Worm (Caenorhabditis elegans) whole organism, L4/young adult: Measurements from ENCODE around the gene athp-1.

Experiments
- W03F9.2 ChIP-seq: fragments of 150-350 bp; optimal IDR thresholded peaks from 2 replicates; lab custom pipeline; 2014; ENCODE audit warnings: missing biosample characterization, missing genetic modification characterization
- dao-5 ChIP-seq: sonication (generic microtip); optimal IDR thresholded peaks from 2 replicates; lab custom pipeline; 2016; ENCODE audit warnings: missing genotype, missing genetic modification characterization, moderate library complexity, missing compliant biosample characterization
- him-1 ChIP-seq: sonication (generic microtip); optimal IDR thresholded peaks from 2 replicates; lab custom pipeline; 2016; ENCODE audit warnings: missing genotype, missing genetic modification reagents, missing genetic modification characterization, missing compliant biosample characterization

athp-1 gene

DNA sequence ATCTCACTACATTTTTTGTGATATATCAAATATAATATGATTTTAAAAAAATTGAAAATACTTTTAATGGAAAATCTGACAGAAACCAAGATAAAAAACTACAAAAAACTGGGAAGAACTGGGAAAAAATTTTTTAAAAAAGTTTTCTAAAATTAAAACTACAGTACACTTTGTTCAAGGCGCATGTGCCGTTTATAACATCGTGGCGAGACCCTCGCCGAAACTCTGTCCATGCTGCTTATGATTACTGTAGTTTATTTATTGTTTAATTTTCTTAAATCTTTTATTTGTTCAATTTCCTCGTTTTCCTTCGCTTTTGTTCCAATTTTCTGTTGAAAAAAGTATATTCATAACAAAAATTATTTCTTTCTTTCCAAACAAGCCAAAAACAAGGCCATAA, at the start of gene athp-1:
athp-1 (plus strand) TSS at position 305 of the 400 bp plus-strand sequence.
- TF ChIP-seq W03F9.2 (peak; percentile 60), him-1 (no peak), dao-5 (tag; lab: Kevin White, UChicago) (no peak)

ce11 chrIII:10832636-10833035, 48.9 kb upstream of the athp-1 start, which contains the start of gene sbsp-1:
sbsp-1 (plus strand) TSS chrIII:10832936.
- TF ChIP-seq him-1 (no peak), dao-5 (tag; lab: Kevin White, UChicago) (no peak), W03F9.2 (no peak)

ce11 chrIII:10844873-10845272, 36.7 kb upstream of the athp-1 start, which contains the start of gene pde-12:
pde-12 (minus strand) TSS chrIII:10845020.
- no peak for TF ChIP-seq dao-5 (tag; lab: Kevin White, UChicago)
- TF ChIP-seq W03F9.2, result peak; percentile 69
- TF ChIP-seq him-1, result peak; percentile 30

- TF ChIP-seq dao-5 (tag; lab: Kevin White, UChicago), result no peak
- TF ChIP-seq him-1, result peak; percentile 80
- TF ChIP-seq W03F9.2, result peak; percentile 93
These were observed 32.7 kb upstream of the athp-1 start, which contains the start of the genes fbxb-85 and hex-3 for ce11 chrIII:10848858-10849257. fbxb-85 (minus strand) TSS chrIII:10848963. hex-3 (plus strand) TSS chrIII:10849222.

DNA sequence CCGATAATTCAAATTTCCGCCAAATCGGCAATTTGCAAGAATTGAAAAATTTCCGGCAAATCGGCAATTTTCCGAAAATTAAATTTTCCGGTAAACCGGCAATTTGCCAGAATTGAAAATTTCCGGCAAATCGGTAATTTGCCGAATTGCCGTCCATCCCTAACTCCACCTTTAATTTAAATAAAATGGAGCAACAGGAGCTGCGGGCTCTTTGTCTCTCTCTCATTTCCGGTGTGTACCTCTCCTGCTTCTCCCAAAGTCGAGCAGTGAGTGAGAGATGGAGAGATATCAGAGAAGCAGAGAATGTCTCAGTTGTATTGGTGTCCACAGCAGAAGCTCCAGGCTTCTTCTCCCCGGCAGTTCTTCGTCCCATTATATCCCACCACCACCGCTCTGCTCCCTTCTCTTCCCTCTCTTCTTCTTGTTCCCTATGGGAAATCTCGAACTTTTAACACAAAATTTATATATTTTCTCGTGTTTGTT, 26.1 kb upstream of the athp-1 start, which contains the start of gene Y39A1C.1:
Y39A1C.1 (plus strand) TSS at position 51 of the 483 bp plus-strand sequence.
- TF ChIP-seq him-1, result no peak
- TF ChIP-seq dao-5 (tag; lab: Kevin White, UChicago), result no peak
- no peak for TF ChIP-seq W03F9.2

DNA sequence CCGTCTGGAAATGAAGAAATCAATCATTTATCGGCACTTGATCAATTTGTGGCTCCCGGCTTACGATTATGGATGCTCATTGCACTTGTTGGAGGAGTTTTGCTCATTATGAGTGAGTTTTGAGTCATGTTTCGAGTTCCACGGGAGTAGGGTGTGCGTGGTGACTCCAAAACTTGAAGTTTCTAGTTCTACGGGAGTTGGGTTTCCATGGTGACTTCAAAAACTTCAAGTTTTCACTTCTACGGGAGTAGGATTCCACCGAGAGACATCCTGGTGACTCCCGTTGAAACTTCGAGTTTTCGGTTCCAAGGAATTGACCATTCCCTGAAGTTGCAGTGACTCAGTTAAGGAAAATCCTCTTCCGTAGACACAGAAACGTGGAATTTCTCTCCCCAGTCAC, 24.7 kb upstream of the athp-1 start:
- no peak for TF ChIP-seq dao-5 (tag; lab: Kevin White, UChicago)
- TF ChIP-seq him-1, result no peak
- no peak for TF ChIP-seq W03F9.2

- no peak for TF ChIP-seq W03F9.2
- TF ChIP-seq him-1, result no peak
- TF ChIP-seq dao-5 (tag; lab: Kevin White, UChicago), result no peak
These were observed 23.6 kb upstream of the athp-1 start, which contains the start of gene oxi-1 for ce11 chrIII:10857984-10858383. oxi-1 (plus strand) TSS chrIII:10858284.

DNA sequence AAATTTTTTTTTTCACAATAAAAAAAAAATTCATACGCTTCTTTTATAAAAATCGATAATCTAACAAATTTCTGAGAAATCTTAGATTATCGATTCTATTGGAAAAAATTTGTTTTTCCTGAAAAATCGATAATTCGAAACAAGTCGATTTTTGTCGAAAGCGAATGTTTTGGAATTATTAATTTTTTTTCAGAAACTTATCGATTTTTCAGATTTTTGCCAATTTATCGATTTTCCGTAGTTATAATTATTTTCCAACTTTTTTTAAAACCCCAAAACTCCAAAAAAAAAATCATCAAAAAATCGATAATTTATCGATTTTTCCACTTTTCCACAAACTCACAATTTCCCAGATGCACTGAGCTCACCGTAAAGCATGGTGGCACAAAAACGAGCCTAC, 20.2 kb upstream of the athp-1 start:
- TF ChIP-seq dao-5 (tag; lab: Kevin White, UChicago) (no peak), W03F9.2 (no peak), him-1 (no peak)

DNA sequence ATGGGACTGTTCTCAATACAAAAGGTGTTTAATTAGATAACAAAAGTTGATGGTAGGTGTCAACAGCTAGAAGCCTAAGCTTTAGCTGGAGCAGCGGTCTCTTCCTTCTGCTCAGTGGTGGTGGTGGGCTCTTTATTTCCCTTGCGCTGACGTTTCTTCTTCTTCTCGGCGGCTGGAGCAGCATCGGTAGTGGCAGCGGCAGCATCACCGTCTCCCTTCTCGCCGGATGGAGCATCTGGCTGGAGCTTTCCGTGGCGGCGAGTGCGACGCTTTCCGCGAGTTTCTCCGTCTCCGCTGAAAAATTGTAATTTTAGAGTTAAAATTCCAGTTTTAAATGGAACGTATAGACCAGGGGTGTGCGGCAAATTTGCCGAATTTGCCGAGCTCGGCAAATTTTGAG, 14.5 kb upstream of the athp-1 start:
- TF ChIP-seq him-1 (no peak), dao-5 (tag; lab: Kevin White, UChicago) (no peak), W03F9.2 (no peak)

DNA sequence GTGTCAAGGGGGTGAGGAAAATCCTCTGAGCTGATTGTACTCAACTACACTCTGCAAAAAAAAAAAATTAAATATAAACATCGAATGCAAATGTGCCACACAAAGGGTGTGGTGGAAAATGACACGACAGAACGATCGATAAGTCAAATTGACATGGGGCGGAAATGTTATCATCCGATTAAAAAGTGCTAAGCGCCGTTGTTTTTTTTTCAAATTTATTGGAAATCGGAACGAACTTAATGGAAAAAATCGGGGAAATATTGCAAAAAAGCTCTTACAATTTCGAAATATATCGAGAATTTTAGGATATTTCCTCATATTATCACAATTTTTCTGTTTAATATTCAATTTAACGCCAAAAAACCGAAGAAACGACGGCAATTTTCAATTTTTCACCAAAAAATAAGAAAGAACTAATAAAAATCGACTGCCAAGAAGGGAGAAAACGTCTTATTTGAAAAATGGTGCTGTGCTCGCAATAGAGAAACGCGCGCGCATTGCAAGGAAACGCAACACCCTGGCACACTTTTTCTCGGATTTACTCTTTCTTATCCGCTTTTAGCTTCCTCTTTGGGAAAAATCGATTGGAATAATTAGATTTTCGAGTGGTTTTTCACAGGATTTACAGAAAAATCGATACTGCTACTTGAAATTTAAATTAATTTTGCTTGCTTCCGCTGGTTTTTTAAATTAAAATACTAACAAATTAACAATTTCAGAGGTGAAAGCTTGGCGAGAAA, 12.7 kb upstream of the athp-1 start, which contains the start of the genes cey-4 and vps-50:
cey-4 (minus strand) TSS at position 51 of the 740 bp plus-strand sequence.
vps-50 (plus strand) TSS at position 541 of the 740 bp plus-strand sequence.
- no peak for TF ChIP-seq dao-5 (tag; lab: Kevin White, UChicago)
- TF ChIP-seq W03F9.2, result no peak
- no peak for TF ChIP-seq him-1

DNA sequence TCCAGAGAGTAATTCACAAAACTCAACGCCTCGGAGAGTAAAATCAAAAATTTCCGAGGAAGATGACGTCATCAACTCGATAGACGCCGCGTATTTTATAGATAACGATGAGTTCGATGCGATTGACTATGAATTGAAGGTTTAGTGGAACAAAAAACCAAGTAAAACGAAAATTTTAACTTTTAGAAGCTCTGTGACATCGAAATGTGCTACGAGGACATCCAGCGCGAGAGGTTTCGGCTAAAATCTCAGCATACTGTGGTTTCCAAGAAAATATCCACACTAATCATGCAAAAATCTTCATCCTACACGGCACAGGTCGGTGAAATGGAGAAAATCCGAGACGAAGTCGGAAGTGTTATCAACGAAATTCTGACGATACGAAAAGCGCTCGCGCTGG, 12.0 kb upstream of the athp-1 start:
- TF ChIP-seq him-1 (no peak), W03F9.2 (no peak), dao-5 (tag; lab: Kevin White, UChicago) (no peak)

- TF ChIP-seq W03F9.2 (no peak), dao-5 (tag; lab: Kevin White, UChicago) (no peak), him-1 (no peak)
These were observed 11.4 kb upstream of the athp-1 start for ce11 chrIII:10870161-10870560.

DNA sequence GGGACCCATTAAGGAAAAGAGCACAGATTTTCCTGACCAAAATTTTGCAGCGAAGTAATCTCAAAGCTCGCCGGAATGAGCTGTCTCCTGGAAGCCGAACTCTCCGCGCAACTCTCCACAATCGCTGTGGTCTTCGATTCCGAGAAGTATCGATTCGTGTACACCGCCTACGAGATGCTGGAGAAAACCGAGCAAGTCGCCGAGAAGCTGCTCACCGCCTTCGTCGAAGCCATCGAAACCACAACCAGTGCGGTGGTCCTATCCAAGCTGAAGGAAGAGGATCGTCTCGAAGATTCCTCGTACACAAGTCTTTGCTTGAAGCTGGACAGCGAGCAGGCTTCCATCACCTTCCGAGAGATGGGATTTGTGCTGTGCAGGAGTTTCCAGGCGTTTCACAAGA, 10.8 kb upstream of the athp-1 start:
- TF ChIP-seq dao-5 (tag; lab: Kevin White, UChicago) (no peak), W03F9.2 (no peak), him-1 (no peak)

- TF ChIP-seq W03F9.2, result no peak
- TF ChIP-seq dao-5 (tag; lab: Kevin White, UChicago), result no peak
- TF ChIP-seq him-1, result no peak
These were observed 6.4 kb upstream of the athp-1 start, which contains the start of gene C44B9.2 for ce11 chrIII:10875132-10875531. C44B9.2 (plus strand) TSS chrIII:10875432.

- no peak for TF ChIP-seq W03F9.2
- no peak for TF ChIP-seq dao-5 (tag; lab: Kevin White, UChicago)
These were observed 4.0 kb upstream of the athp-1 start for ce11 chrIII:10877542-10877941.
